Worm (Caenorhabditis elegans) whole organism, dauer: ENCODE results near the gene B0294.1.

Experiments used
- unc-62 ChIP-seq: sonication (generic microtip); optimal IDR thresholded peaks from 2 replicates; lab custom pipeline; 2017; ENCODE audit warnings: missing biosample characterization, missing genetic modification reagents, missing genetic modification characterization

B0294.1 gene

DNA sequence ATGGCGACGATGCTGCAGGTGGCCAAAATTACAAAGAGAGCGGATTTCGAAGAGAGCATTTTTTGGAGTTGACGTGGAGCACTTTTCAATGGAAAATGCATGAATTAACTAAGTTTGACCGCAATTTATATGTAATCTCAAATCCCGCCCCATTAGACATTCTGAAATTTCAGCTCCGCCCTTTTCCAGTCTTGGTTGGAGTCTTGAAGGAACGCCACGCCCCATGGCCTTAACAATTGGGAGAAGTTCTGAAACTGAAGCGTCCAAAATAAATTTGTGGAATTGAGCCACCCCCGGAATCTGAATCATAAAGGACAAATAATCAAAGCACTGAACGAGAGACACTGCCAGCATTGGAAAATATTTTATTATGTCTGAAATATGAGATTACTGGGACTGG is at the start of gene B0294.1:
Gene B0294.1 (minus strand): TSS at position 101 of the 400 bp plus-strand sequence.
- no peak for TF ChIP-seq unc-62 (GFP tag; lab: Kevin White, UChicago)

DNA sequence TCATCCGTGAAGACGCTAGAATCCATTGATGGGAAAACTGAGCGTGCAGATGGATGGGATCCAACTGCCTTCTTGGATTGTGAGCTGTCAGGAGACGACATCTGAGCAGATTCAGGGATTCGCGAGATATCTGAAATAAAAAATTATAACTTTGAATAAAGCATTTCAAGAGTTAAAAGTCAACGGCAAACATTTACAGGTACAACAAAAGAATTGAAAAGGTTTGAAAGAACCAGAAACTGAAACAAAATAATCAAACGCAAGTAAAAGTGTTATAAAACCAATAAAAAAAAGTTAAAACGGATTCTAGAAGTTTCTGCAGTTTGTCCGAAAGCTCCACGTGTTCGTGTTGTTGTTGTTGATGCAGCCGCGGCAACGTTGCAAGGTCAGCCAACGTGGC is 42.7 kb upstream of the B0294.1 start, which contains the start of gene Y59E1A.4:
Gene Y59E1A.4 (minus strand): TSS at position 101 of the 400 bp plus-strand sequence.
- no peak for TF ChIP-seq unc-62 (GFP tag; lab: Kevin White, UChicago)

DNA sequence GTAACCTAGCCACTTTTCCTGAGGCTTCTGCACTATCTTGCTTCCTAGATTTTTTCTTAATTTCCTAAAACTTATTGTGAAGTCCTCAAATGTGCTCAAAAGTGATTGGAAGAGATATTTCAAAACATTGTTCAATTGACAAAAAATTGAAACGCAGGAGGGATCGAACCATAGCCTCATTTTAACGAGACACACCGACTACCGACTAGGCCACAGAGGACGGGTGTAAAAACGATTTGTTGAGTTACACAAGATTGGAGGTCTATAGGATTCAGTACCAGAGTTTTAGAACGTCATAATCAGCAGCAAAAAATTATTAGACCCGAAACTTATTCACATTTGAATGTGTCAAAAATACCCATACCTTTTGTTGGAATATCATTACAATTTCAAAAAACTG is 42.1 kb upstream of the B0294.1 start:
- no peak for TF ChIP-seq unc-62 (GFP tag; lab: Kevin White, UChicago)

DNA sequence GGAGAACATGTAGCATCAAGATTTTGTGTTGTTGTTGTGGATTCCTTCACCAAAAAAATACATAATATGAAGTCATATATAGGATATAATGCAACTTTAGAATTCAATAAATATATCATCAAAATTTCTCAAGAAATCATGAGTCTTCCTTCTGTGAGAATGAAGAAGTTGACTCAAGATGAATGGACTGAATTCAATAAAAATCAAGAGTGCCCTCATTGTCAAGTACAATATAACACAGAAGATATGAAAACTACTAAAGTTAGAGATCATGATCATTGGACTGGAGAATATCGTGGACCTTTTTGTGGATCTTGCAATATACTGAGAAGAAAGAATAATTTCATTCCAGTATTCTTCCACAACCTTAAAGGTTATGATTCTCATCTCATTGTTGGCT is 38.3 kb upstream of the B0294.1 start:
- no peak for TF ChIP-seq unc-62 (GFP tag; lab: Kevin White, UChicago)

DNA sequence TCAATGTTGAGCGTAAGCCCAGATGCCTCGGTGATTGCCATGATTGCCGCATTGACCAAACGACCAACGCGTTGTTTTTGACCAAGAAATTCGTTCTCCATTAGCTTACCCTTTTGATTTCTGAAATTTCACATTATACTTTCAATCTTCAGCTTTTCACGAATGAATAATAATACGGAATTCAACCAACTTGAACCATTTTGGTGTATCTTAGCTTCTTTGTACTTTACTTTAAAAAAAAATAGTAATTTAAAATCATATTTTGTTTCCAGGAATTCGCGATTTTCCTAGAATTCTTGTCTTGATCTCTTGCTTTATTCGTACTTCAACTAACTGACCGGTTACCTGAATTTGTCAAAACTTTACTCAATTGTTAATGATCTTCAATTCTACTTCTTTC is 27.0 kb upstream of the B0294.1 start, which contains the start of gene ZC53.2:
Gene ZC53.2 (minus strand): TSS at position 101 of the 400 bp plus-strand sequence.
- no peak for TF ChIP-seq unc-62 (GFP tag; lab: Kevin White, UChicago)

DNA sequence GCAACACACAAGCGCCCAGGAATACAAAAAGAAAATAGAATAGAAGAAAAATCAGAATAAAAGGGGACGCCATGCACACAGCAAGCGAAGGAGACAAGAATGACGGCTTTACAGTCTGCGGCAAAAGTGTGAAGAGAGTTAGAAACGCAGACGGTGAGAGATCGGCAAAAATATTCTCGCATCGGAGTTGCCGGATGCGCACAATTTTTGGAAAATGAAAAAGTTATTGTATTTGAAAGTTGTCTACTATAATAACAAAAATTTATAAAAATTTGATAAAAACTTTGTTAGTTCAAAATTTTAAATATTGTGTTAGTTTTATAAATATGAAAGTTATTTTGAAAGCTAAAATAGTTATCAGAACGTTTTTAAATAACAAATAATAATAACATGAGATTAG is 25.2 kb upstream of the B0294.1 start, which contains the start of gene ZC53.22:
Gene ZC53.22 (minus strand): TSS at position 101 of the 400 bp plus-strand sequence.
- no peak for TF ChIP-seq unc-62 (GFP tag; lab: Kevin White, UChicago)

DNA sequence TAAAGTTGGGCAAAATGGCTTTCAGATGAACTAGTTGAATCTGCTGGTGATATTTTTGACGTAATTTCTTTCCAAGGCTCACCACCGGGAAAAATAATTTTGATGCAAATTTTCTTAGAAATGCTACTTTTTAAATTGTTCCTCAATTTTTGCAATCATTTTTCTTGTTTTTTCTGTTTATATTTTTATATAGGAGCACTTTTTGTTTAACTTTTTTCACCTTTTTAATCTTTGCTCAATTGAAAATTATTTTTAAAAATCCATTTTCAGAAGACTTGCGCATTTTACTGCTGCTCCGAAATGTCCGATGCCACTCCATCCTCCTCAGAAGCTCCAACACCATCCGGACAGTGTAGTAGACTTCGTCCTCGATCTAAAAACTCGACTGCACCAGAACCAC is 20.0 kb upstream of the B0294.1 start, which contains the start of gene dot-1.5:
Gene dot-1.5 (plus strand): TSS at position 301 of the 400 bp plus-strand sequence.
- TF ChIP-seq unc-62 (GFP tag; lab: Kevin White, UChicago): no peak

DNA sequence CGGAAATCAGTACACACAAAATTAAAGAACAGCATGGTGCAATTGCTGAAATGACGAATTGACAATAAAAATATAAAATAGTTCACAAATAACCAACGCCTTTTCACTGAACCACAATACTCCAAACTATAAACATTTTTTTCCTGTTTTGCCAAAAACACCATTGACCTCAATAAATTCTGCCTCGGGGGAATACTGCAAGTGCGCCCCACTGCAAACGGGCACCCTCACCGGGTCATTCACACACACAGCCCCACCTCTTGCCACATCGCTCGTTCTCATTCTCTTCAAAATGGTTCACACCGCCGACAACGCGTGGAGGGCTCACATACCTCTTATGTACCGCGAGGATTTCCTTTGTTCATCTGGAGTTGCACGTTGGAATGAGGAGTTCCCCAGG is 17.9 kb upstream of the B0294.1 start, which contains the start of gene rgs-9:
Gene rgs-9 (plus strand): TSS at position 237 of the 400 bp plus-strand sequence.
- no peak for TF ChIP-seq unc-62 (GFP tag; lab: Kevin White, UChicago)

DNA sequence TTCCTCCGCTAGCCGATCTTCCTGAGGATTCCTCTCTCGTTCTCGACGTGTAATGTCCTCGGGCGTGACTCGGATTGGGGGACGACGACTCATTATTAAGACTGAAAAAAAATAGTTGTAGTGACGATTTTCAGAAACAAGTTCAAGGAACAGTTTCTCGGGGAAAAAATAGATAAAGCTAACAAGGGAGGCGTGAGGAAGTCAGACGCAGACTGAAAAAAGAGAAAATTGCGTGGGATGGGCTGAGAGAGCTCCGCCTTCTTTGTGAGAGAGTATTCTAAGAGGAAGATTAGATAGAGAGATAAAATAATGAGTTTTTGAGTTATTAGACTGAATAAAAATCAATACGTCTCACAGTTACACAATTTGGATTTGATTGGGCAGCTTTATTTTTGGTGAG is 16.1 kb upstream of the B0294.1 start, which contains the start of gene ZC53.1:
Gene ZC53.1 (minus strand): TSS at position 101 of the 400 bp plus-strand sequence.
- no peak for TF ChIP-seq unc-62 (GFP tag; lab: Kevin White, UChicago)

DNA sequence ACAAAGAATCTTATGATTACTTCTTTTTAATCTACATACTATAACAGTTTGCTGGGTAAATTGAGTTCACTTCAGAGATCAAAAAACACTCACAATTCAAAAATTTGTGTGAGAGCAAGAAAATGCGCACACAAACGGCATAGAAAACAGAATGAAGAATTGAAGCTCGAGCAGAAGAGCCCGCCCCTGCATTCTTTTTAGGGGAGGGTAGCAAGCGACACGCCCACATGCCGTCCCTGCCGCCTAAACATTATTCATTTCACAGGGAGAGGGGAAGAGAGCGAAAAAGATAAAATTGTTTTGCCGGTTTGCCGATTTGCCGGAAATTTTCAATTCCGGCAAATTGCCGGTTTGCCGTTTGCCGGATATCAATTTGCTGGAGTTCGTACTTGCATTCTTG is 12.2 kb upstream of the B0294.1 start:
- TF ChIP-seq unc-62 (GFP tag; lab: Kevin White, UChicago): no peak

DNA sequence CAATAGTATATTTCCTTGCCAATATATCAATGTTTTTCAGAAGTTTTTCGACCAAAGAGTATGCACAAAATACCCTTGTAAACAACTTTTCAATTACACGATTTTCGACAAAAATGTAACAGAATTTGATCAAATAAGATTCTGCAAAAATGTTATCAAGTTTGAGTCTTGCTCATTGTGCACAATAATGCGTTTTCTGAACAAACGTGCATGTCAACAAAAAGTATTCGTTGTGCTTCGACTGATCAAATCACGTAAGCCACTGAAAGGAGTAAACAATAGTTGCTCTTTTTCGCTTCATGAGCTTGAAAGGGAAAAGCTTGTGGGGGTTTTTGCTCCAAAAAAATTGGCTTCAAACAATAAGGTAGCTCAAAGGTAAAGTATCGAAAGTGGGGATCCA is 9.9 kb upstream of the B0294.1 start:
- TF ChIP-seq unc-62 (GFP tag; lab: Kevin White, UChicago): no peak

DNA sequence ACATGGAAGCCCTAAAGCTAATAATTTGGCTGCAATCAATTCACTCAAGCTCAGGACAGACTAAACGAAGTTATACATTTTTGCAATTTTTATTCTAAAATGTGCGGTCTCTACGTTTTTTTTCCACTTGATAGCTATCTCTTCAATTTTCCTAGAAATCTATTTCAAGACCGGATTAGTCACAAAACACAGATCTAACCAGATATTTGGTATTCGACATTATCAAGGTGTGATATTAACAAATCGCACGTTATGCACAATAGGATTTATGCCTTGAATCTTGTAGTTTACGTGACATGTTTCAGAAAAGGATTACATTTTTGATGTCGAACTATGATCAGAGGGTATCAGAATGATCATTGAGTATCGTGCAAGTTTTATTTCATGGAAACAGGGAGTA is 4.3 kb upstream of the B0294.1 start:
- TF ChIP-seq unc-62 (GFP tag; lab: Kevin White, UChicago): no peak

DNA sequence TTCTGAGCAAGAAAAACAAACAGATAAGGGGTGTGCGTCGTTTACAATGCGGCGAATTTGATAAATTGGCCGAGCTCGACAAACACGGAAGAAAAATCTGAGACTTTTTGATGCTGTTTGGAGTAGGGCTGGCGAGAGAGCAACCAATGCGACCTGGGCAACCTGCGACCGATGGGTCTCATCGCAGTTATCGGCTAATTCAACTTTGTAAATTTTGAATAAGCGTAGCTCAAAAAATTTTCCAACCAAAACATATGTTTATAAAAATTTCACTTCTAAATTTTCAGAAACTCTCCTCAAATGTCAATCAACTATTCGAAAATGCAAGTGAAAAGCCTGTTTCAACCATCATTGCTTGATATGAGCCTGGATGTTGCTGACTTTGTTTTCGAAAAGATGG is 5.3 kb downstream of the B0294.1 start, which contains the start of gene B0294.3:
Gene B0294.3 (plus strand): TSS at position 301 of the 400 bp plus-strand sequence.
- no peak for TF ChIP-seq unc-62 (GFP tag; lab: Kevin White, UChicago)

DNA sequence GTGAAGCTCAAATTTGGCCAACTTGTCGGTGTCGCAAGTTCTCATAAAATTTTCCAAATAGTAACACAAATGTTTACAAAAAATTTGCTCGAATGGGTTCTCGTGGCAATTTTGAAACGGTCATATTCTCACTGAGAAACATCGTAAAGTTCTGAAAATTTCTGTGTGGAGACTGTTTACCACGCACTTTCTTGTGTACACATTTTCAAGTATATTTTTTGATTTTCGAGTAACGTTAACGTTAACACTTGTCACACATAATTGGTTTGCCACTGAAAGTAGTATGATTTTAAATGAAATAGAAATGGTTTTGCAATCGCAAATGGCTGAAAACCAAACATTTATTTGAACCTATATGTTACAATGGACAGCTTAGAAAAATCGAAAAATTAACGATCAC is 6.3 kb downstream of the B0294.1 start:
- no peak for TF ChIP-seq unc-62 (GFP tag; lab: Kevin White, UChicago)

DNA sequence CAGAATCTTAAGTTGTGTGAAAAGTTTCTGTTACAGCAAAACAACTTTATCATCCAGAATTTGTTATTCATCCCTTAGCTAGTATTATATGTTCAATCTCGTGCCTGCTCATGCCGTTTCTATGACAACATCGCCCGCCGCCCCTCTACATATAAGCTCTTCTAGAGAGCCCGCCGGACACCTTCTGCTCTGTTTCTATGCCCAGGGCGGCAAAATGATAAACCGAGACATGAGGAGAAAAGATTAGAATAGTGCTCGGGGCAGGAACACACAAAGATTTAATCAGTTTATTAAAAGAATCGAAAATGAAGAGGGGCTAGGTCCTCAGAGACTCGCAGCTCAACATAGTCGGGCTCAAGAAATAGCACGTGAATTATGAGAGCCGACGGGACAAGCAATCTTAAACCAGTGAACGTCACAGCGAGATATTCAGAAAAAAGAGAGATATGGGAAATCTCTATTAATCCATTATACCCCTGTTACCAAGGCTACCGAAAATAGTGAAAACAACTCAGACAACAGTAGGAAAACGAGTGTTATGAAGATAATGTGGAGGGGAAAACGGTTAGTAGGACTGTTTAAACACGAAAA is 8.6 kb downstream of the B0294.1 start:
- TF ChIP-seq unc-62 (GFP tag; lab: Kevin White, UChicago): no peak

DNA sequence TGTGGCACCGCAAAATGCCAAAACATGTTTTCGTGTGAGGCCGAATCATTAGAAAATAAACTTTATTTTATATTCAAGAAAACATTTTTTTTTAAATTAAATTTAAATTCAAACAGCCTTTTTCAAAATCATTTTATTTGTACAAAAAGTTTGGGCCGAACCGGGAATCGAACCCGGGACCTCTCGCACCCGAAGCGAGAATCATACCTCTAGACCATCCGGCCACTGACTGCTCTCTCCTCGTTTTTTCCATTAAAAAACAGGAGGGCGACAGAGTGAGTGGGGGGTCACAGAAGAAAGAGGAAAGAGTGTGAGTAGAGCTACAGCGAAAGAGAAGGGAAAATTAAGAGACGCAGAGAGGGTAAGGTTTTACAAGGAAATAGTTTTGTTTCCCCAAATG is 16.5 kb downstream of the B0294.1 start:
- TF ChIP-seq unc-62 (GFP tag; lab: Kevin White, UChicago): no peak

DNA sequence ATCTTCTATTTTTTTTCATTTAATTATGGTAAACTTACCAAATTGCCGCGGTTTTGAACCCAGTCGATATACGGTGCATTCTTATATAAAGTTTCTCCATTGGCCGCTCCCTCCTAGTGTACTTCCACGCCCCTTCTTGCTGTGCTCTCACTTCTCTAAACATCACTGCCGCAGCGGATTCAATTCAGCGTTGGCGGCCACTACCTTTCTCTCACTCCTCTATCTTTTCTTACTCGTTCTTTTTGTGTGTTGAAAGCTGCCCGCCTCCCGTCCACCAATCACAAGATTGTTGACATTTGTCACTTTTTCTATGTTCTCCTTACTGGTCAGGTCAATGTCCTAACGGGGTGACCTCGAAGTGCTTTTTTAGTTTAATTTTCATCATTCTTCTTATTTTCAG is 26.2 kb downstream of the B0294.1 start:
- TF ChIP-seq unc-62 (GFP tag; lab: Kevin White, UChicago): no peak
